Fruit fly (Drosophila melanogaster): ENCODE measurements around the gene CG5909.

The CG5909 gene

dm6 chr3R:27160858-27161257, at the start of gene CG5909:
CG5909 (plus strand) TSS chr3R:27161158.
- TF ChIP-seq Pif1A (GFP tag; optimal IDR thresholded peaks at IDR 0.05) (no peak), CG4496 (GFP tag; IDR thresholded peaks at IDR 0.05) (no peak), CG15710 (tag; optimal IDR thresholded peaks at IDR 0.05) (no peak), CG8159 (tag; optimal IDR thresholded peaks at IDR 0.05) (no peak), gl (tag; optimal IDR thresholded peaks at IDR 0.05) (no peak), CG32121 (GFP tag; IDR thresholded peaks at IDR 0.05) (no peak), D1 (tag; optimal IDR thresholded peaks at IDR 0.05) (no peak), CG34367 (tag; optimal IDR thresholded peaks at IDR 0.05) (no peak), CG10348 (GFP tag; IDR thresholded peaks at IDR 0.05) (no peak), CG12605 (GFP tag; IDR thresholded peaks at IDR 0.05) (no peak), Snoo (tag; optimal IDR thresholded peaks at IDR 0.05) (no peak), CG8301 (tag; optimal IDR thresholded peaks at IDR 0.05) (no peak), CG13204 (GFP tag; optimal IDR thresholded peaks at IDR 0.05) (no peak), rn (GFP tag; IDR thresholded peaks at IDR 0.05) (no peak), CG17806 (tag; optimal IDR thresholded peaks at IDR 0.05) (no peak), Pif1B (GFP tag; optimal IDR thresholded peaks at IDR 0.05) (no peak), fd96Ca (GFP tag; IDR thresholded peaks at IDR 0.05) (no peak)

- TF ChIP-seq CG34367 (tag; optimal IDR thresholded peaks at IDR 0.05) = peak; percentile 76
- no peak for TF ChIP-seq Pif1B (GFP tag; optimal IDR thresholded peaks at IDR 0.05)
- TF ChIP-seq CG10348 (GFP tag; IDR thresholded peaks at IDR 0.05) = peak; percentile 53
- TF ChIP-seq EcR (GFP tag; optimal IDR thresholded peaks at IDR 0.05) = peak; percentile 83
- peak; percentile 72; the same call in 1 of the 2 replicates for TF ChIP-seq rn (GFP tag; IDR thresholded peaks at IDR 0.05)
- peak; percentile 96 for TF ChIP-seq fd96Ca (GFP tag; IDR thresholded peaks at IDR 0.05)
- TF ChIP-seq CG13204 (GFP tag; optimal IDR thresholded peaks at IDR 0.05) = no peak
- TF ChIP-seq gl (tag; optimal IDR thresholded peaks at IDR 0.05) = peak; percentile 54
- no peak for TF ChIP-seq Pif1A (GFP tag; optimal IDR thresholded peaks at IDR 0.05)
- no peak for TF ChIP-seq CG14655 (GFP tag; optimal IDR thresholded peaks at IDR 0.05)
- TF ChIP-seq CG15710 (tag; optimal IDR thresholded peaks at IDR 0.05) = peak; percentile 84
- peak; percentile 94 for TF ChIP-seq CG4496 (GFP tag; IDR thresholded peaks at IDR 0.05)
- TF ChIP-seq CG8159 (tag; optimal IDR thresholded peaks at IDR 0.05) = no peak
- TF ChIP-seq D1 (tag; optimal IDR thresholded peaks at IDR 0.05) = no peak
- peak; percentile 90 for TF ChIP-seq Ets98B (GFP tag; IDR thresholded peaks at IDR 0.05)
- peak; percentile 79 for TF ChIP-seq CG9948 (tag; optimal IDR thresholded peaks at IDR 0.05)
- peak; percentile 70 for TF ChIP-seq CG12605 (GFP tag; IDR thresholded peaks at IDR 0.05)
- peak; percentile 89 for TF ChIP-seq CG32121 (GFP tag; IDR thresholded peaks at IDR 0.05)
- peak; percentile 80 for TF ChIP-seq CG17806 (tag; optimal IDR thresholded peaks at IDR 0.05)
- peak; percentile 78 for TF ChIP-seq CG8301 (tag; optimal IDR thresholded peaks at IDR 0.05)
- peak; percentile 88 for TF ChIP-seq Snoo (tag; optimal IDR thresholded peaks at IDR 0.05)
Observed at dm6 chr3R:27111784-27112602, 49.0 kb upstream of the CG5909 start, which contains the start of the genes gb and CG5815. gb (minus strand) TSS chr3R:27112270. CG5815 (plus strand) TSS chr3R:27112566.

- no peak for TF ChIP-seq CG9948 (tag; optimal IDR thresholded peaks at IDR 0.05)
- TF ChIP-seq Pif1A (GFP tag; optimal IDR thresholded peaks at IDR 0.05) = no peak
- no peak for TF ChIP-seq Snoo (tag; optimal IDR thresholded peaks at IDR 0.05)
- TF ChIP-seq D1 (tag; optimal IDR thresholded peaks at IDR 0.05) = no peak
- no peak for TF ChIP-seq CG8301 (tag; optimal IDR thresholded peaks at IDR 0.05)
- no peak for TF ChIP-seq CG34367 (tag; optimal IDR thresholded peaks at IDR 0.05)
- TF ChIP-seq CG12605 (GFP tag; IDR thresholded peaks at IDR 0.05) = no peak
- no peak for TF ChIP-seq gl (tag; optimal IDR thresholded peaks at IDR 0.05)
- TF ChIP-seq rn (GFP tag; IDR thresholded peaks at IDR 0.05) = no peak
- TF ChIP-seq CG17806 (tag; optimal IDR thresholded peaks at IDR 0.05) = no peak
- no peak for TF ChIP-seq CG32121 (GFP tag; IDR thresholded peaks at IDR 0.05)
- no peak for TF ChIP-seq Pif1B (GFP tag; optimal IDR thresholded peaks at IDR 0.05)
- TF ChIP-seq CG15710 (tag; optimal IDR thresholded peaks at IDR 0.05) = no peak
- TF ChIP-seq EcR (GFP tag; optimal IDR thresholded peaks at IDR 0.05) = no peak
- no peak for TF ChIP-seq fd96Ca (GFP tag; IDR thresholded peaks at IDR 0.05)
- no peak for TF ChIP-seq CG8159 (tag; optimal IDR thresholded peaks at IDR 0.05)
- no peak for TF ChIP-seq Ets98B (GFP tag; IDR thresholded peaks at IDR 0.05)
- TF ChIP-seq CG14655 (GFP tag; optimal IDR thresholded peaks at IDR 0.05) = no peak
- TF ChIP-seq CG13204 (GFP tag; optimal IDR thresholded peaks at IDR 0.05) = no peak
Observed at dm6 chr3R:27116465-27117092, 44.4 kb upstream of the CG5909 start, which contains the start of the genes CG6066 and CG5880. CG6066 (minus strand) TSS chr3R:27116707. CG5880 (plus strand) TSS chr3R:27116745.

- no peak for TF ChIP-seq CG15710 (tag; optimal IDR thresholded peaks at IDR 0.05)
- no peak for TF ChIP-seq Pif1B (GFP tag; optimal IDR thresholded peaks at IDR 0.05)
- TF ChIP-seq fd96Ca (GFP tag; IDR thresholded peaks at IDR 0.05) = no peak
- no peak for TF ChIP-seq D1 (tag; optimal IDR thresholded peaks at IDR 0.05)
- no peak for TF ChIP-seq Snoo (tag; optimal IDR thresholded peaks at IDR 0.05)
- TF ChIP-seq CG9948 (tag; optimal IDR thresholded peaks at IDR 0.05) = no peak
- TF ChIP-seq CG8159 (tag; optimal IDR thresholded peaks at IDR 0.05) = no peak
- TF ChIP-seq Ets98B (GFP tag; IDR thresholded peaks at IDR 0.05) = no peak
- no peak for TF ChIP-seq rn (GFP tag; IDR thresholded peaks at IDR 0.05)
- no peak for TF ChIP-seq gl (tag; optimal IDR thresholded peaks at IDR 0.05)
- no peak for TF ChIP-seq CG32121 (GFP tag; IDR thresholded peaks at IDR 0.05)
- TF ChIP-seq EcR (GFP tag; optimal IDR thresholded peaks at IDR 0.05) = no peak
- no peak for TF ChIP-seq CG17806 (tag; optimal IDR thresholded peaks at IDR 0.05)
- TF ChIP-seq CG4496 (GFP tag; IDR thresholded peaks at IDR 0.05) = no peak
- no peak for TF ChIP-seq Pif1A (GFP tag; optimal IDR thresholded peaks at IDR 0.05)
- TF ChIP-seq CG14655 (GFP tag; optimal IDR thresholded peaks at IDR 0.05) = no peak
Observed at dm6 chr3R:27118346-27118745, 42.6 kb upstream of the CG5909 start, which contains the start of gene CG5882. CG5882 (plus strand) TSS chr3R:27118646.

dm6 chr3R:27124588-27124987, 36.4 kb upstream of the CG5909 start, which contains the start of gene CG6059:
CG6059 (minus strand) TSS chr3R:27124688.
- TF ChIP-seq D1 (tag; optimal IDR thresholded peaks at IDR 0.05) (no peak), Snoo (tag; optimal IDR thresholded peaks at IDR 0.05) (no peak), CG9948 (tag; optimal IDR thresholded peaks at IDR 0.05) (no peak), CG15710 (tag; optimal IDR thresholded peaks at IDR 0.05) (no peak), CG17806 (tag; optimal IDR thresholded peaks at IDR 0.05) (no peak), CG10348 (GFP tag; IDR thresholded peaks at IDR 0.05) (no peak), CG4496 (GFP tag; IDR thresholded peaks at IDR 0.05) (no peak), CG34367 (tag; optimal IDR thresholded peaks at IDR 0.05) (no peak), Ets98B (GFP tag; IDR thresholded peaks at IDR 0.05) (no peak), CG32121 (GFP tag; IDR thresholded peaks at IDR 0.05) (no peak), fd96Ca (GFP tag; IDR thresholded peaks at IDR 0.05) (no peak), CG13204 (GFP tag; optimal IDR thresholded peaks at IDR 0.05) (no peak), CG8301 (tag; optimal IDR thresholded peaks at IDR 0.05) (no peak), rn (GFP tag; IDR thresholded peaks at IDR 0.05) (no peak), Pif1A (GFP tag; optimal IDR thresholded peaks at IDR 0.05) (no peak), CG14655 (GFP tag; optimal IDR thresholded peaks at IDR 0.05) (no peak), gl (tag; optimal IDR thresholded peaks at IDR 0.05) (no peak), CG12605 (GFP tag; IDR thresholded peaks at IDR 0.05) (no peak), Pif1B (GFP tag; optimal IDR thresholded peaks at IDR 0.05) (no peak)

Measured in whole organism, pupa.